Fruit fly (Drosophila melanogaster) whole organism, embryonic: ENCODE results near the gene CG9302.

ENCODE experiments used
- ATbp ChIP-seq: fragments of 200-800 bp; sonication (Bioruptor generic); optimal IDR thresholded peaks from 2 replicates; lab custom pipeline; 2017; ENCODE audit warnings: missing biosample characterization, mild to moderate bottlenecking, missing genetic modification characterization, missing genetic modification reagents
- Atf-2 ChIP-seq: fragments of 200-800 bp; sonication (Bioruptor generic); optimal IDR thresholded peaks from 2 replicates; lab custom pipeline; 2016; ENCODE audit warnings: missing biosample characterization, missing genetic modification characterization
- B-H2 ChIP-seq: fragments of 200-800 bp; sonication (Bioruptor generic); optimal IDR thresholded peaks from 2 replicates; lab custom pipeline; 2018; ENCODE audit warnings: missing biosample characterization, mild to moderate bottlenecking, missing genetic modification characterization
- Bdp1 ChIP-seq: fragments of 200-800 bp; sonication (Bioruptor generic); optimal IDR thresholded peaks from 3 replicates; lab custom pipeline; 2016; ENCODE audit warnings: missing biosample characterization, missing genetic modification characterization
- Bteb2 ChIP-seq: fragments of 200-800 bp; sonication (Bioruptor generic); optimal IDR thresholded peaks from 2 replicates; lab custom pipeline; 2016; ENCODE audit warnings: missing biosample characterization, missing genetic modification characterization
- CG10543 ChIP-seq: fragments of 200-800 bp; sonication (Bioruptor generic); optimal IDR thresholded peaks from 3 replicates; lab custom pipeline; 2017; ENCODE audit warnings: missing biosample characterization, mild to moderate bottlenecking, missing genetic modification characterization, moderate library complexity
- CG10654 ChIP-seq: fragments of 200-800 bp; sonication (Bioruptor generic); optimal IDR thresholded peaks from 2 replicates; lab custom pipeline; 2016; ENCODE audit warnings: missing biosample characterization, missing genetic modification characterization
- CG11093 ChIP-seq: fragments of 200-800 bp; sonication (Bioruptor generic); IDR thresholded peaks from 3 replicates; pipeline ENCODE4 v1.3.6; 2022; ENCODE audit warnings: missing biosample characterization, missing genetic modification characterization
- CG11247 ChIP-seq: fragments of 200-800 bp; sonication (Bioruptor generic); IDR thresholded peaks from 2 replicates; pipeline ENCODE4 v1.3.6; 2022; ENCODE audit warnings: missing biosample characterization, missing genetic modification characterization
- CG11560 ChIP-seq: fragments of 200-800 bp; sonication (Bioruptor generic); IDR thresholded peaks from 3 replicates; pipeline ENCODE4 v1.3.6; 2022; ENCODE audit warnings: missing biosample characterization, missing genetic modification characterization
- CG13424 ChIP-seq: fragments of 200-800 bp; sonication (Bioruptor generic); optimal IDR thresholded peaks from 2 replicates; lab custom pipeline; 2019; ENCODE audit warnings: missing biosample characterization, mild to moderate bottlenecking, missing genetic modification characterization, moderate library complexity
- CG1529 ChIP-seq: fragments of 200-800 bp; sonication (Bioruptor generic); optimal IDR thresholded peaks from 3 replicates; lab custom pipeline; 2018; ENCODE audit warnings: missing biosample characterization, missing genetic modification characterization
- CG18262 ChIP-seq: fragments of 200-800 bp; optimal IDR thresholded peaks from 3 replicates; lab custom pipeline; 2019; ENCODE audit warnings: missing biosample characterization, mild to moderate bottlenecking, missing genetic modification characterization, moderate library complexity
- CG2875 ChIP-seq: fragments of 200-800 bp; sonication (Bioruptor generic); optimal IDR thresholded peaks from 2 replicates; lab custom pipeline; 2017; ENCODE audit warnings: missing biosample characterization, mild to moderate bottlenecking, missing genetic modification characterization, missing genetic modification reagents
- CG30431 ChIP-seq: fragments of 200-800 bp; sonication (Bioruptor generic); optimal IDR thresholded peaks from 2 replicates; lab custom pipeline; 2017; ENCODE audit warnings: missing biosample characterization, missing genetic modification characterization
- CG31388 ChIP-seq: fragments of 200-800 bp; sonication (Bioruptor generic); optimal IDR thresholded peaks from 2 replicates; lab custom pipeline; 2016; ENCODE audit warnings: missing biosample characterization, missing genetic modification characterization
- CG6689 ChIP-seq: fragments of 200-800 bp; sonication (Bioruptor generic); IDR thresholded peaks from 2 replicates; pipeline ENCODE4 v1.3.6; 2022; ENCODE audit warnings: missing biosample characterization, missing genetic modification characterization
- CG6813 ChIP-seq: fragments of 200-800 bp; sonication (Bioruptor generic); optimal IDR thresholded peaks from 2 replicates; lab custom pipeline; 2017; ENCODE audit warnings: missing biosample characterization, missing genetic modification characterization, mild to moderate bottlenecking, moderate library complexity, missing genetic modification reagents
- CG7987 ChIP-seq: fragments of 200-800 bp; sonication (Bioruptor generic); optimal IDR thresholded peaks from 2 replicates; lab custom pipeline; 2018; ENCODE audit warnings: missing biosample characterization, mild to moderate bottlenecking, missing genetic modification characterization, moderate library complexity
- CG9727 ChIP-seq: fragments of 200-800 bp; sonication (Bioruptor generic); optimal IDR thresholded peaks from 3 replicates; lab custom pipeline; 2017; ENCODE audit warnings: missing biosample characterization, mild to moderate bottlenecking, missing genetic modification characterization
- CkIIα-i1 ChIP-seq: fragments of 200-800 bp; sonication (Bioruptor generic); IDR thresholded peaks from 2 replicates; pipeline ENCODE4 v1.3.6; 2022; ENCODE audit warnings: missing biosample characterization, missing genetic modification characterization
- D19B ChIP-seq: fragments of 200-800 bp; sonication (Bioruptor generic); optimal IDR thresholded peaks from 2 replicates; lab custom pipeline; 2017; ENCODE audit warnings: missing biosample characterization, mild to moderate bottlenecking, missing genetic modification characterization
- Lhr ChIP-seq: fragments of 200-800 bp; sonication (Bioruptor generic); optimal IDR thresholded peaks from 3 replicates; lab custom pipeline; 2017; ENCODE audit warnings: mild to moderate bottlenecking, missing biosample characterization, missing genetic modification reagents, missing genetic modification characterization
- MESR4 ChIP-seq: fragments of 200-800 bp; sonication (Bioruptor generic); optimal IDR thresholded peaks from 2 replicates; lab custom pipeline; 2018; ENCODE audit warnings: missing biosample characterization, mild to moderate bottlenecking, missing genetic modification characterization, moderate library complexity
- Med ChIP-seq: fragments of 200-800 bp; sonication (Bioruptor generic); peaks from one replicate; lab custom pipeline; 2016; ENCODE audit warnings: missing biosample characterization, missing genetic modification characterization, mild to moderate bottlenecking, inconsistent platforms, moderate library complexity
- Meics ChIP-seq: fragments of 200-800 bp; sonication (Bioruptor generic); optimal IDR thresholded peaks from 2 replicates; lab custom pipeline; 2017; ENCODE audit warnings: missing biosample characterization, mild to moderate bottlenecking, missing genetic modification characterization
- Nf-YB ChIP-seq: fragments of 200-800 bp; sonication (Bioruptor generic); optimal IDR thresholded peaks from 3 replicates; lab custom pipeline; 2019; ENCODE audit warnings: missing biosample characterization, mild to moderate bottlenecking, missing genetic modification characterization, moderate library complexity
- NfI ChIP-seq: fragments of 200-800 bp; sonication (Bioruptor generic); optimal IDR thresholded peaks from 3 replicates; lab custom pipeline; 2018; ENCODE audit warnings: missing biosample characterization, mild to moderate bottlenecking, missing genetic modification characterization, moderate library complexity
- Spps ChIP-seq: fragments of 200-800 bp; sonication (Bioruptor generic); optimal IDR thresholded peaks from 2 replicates; lab custom pipeline; 2018; ENCODE audit warnings: missing biosample characterization, mild to moderate bottlenecking, missing genetic modification characterization
- ap ChIP-seq: fragments of 200-800 bp; sonication (Bioruptor generic); IDR thresholded peaks from 2 replicates; pipeline ENCODE4 v1.3.6; 2022; ENCODE audit warnings: missing biosample characterization, missing genetic modification characterization
- bcd ChIP-seq: fragments of 200-800 bp; sonication (Bioruptor generic); optimal IDR thresholded peaks from 2 replicates; lab custom pipeline; 2017; ENCODE audit warnings: missing biosample characterization, mild to moderate bottlenecking, missing genetic modification characterization
- cato ChIP-seq: fragments of 200-800 bp; sonication (Bioruptor generic); optimal IDR thresholded peaks from 2 replicates; lab custom pipeline; 2016; ENCODE audit warnings: missing biosample characterization, missing genetic modification characterization, borderline replicate concordance
- chinmo ChIP-seq: fragments of 200-800 bp; sonication (Bioruptor generic); IDR thresholded peaks from 4 replicates; pipeline ENCODE4 v1.3.6; 2022; ENCODE audit warnings: missing biosample characterization, missing genetic modification characterization; ENCODE audit not compliant: partially characterized antibody
- chm ChIP-seq: fragments of 200-800 bp; sonication (Bioruptor generic); IDR thresholded peaks from 2 replicates; pipeline ENCODE4 v1.3.6; 2022; ENCODE audit warnings: missing biosample characterization, missing genetic modification characterization
- crc ChIP-seq: fragments of 200-800 bp; sonication (Bioruptor generic); optimal IDR thresholded peaks from 2 replicates; lab custom pipeline; 2016; ENCODE audit warnings: missing biosample characterization, missing genetic modification characterization
- esg ChIP-seq: fragments of 200-800 bp; sonication (Bioruptor generic); conservative IDR thresholded peaks from 2 replicates; pipeline ENCODE4 v1.3.6; 2022; ENCODE audit warnings: missing biosample characterization, missing genetic modification characterization
- gce ChIP-seq: fragments of 200-800 bp; sonication (Bioruptor generic); IDR thresholded peaks from 3 replicates; pipeline ENCODE4 v1.3.6; 2022; ENCODE audit warnings: missing biosample characterization, missing genetic modification characterization
- mam ChIP-seq: fragments of 200-800 bp; sonication (Bioruptor generic); optimal IDR thresholded peaks from 3 replicates; lab custom pipeline; 2016; ENCODE audit warnings: missing biosample characterization, missing genetic modification characterization
- nmo ChIP-seq: fragments of 200-800 bp; sonication (Bioruptor generic); optimal IDR thresholded peaks from 2 replicates; lab custom pipeline; 2018; ENCODE audit warnings: missing biosample characterization, mild to moderate bottlenecking, missing genetic modification characterization, moderate library complexity
- otp ChIP-seq: fragments of 200-800 bp; sonication (Bioruptor generic); IDR thresholded peaks from 3 replicates; pipeline ENCODE4, ENCODE4 v1.3.6; 2022; ENCODE audit warnings: missing biosample characterization, missing genetic modification characterization
- pho ChIP-seq: fragments of 200-800 bp; sonication (Bioruptor generic); optimal IDR thresholded peaks from 2 replicates; lab custom pipeline; 2016; ENCODE audit warnings: missing biosample characterization, missing genetic modification characterization
- phol ChIP-seq: fragments of 200-800 bp; sonication (Bioruptor generic); optimal IDR thresholded peaks from 3 replicates; lab custom pipeline; 2018; ENCODE audit warnings: missing biosample characterization, mild to moderate bottlenecking, missing genetic modification characterization, moderate library complexity
- pros ChIP-seq: fragments of 200-800 bp; sonication (Bioruptor generic); optimal IDR thresholded peaks from 3 replicates; lab custom pipeline; 2019; ENCODE audit warnings: missing biosample characterization, mild to moderate bottlenecking, missing genetic modification characterization, moderate library complexity
- ranshi ChIP-seq: fragments of 200-800 bp; sonication (Bioruptor generic); IDR thresholded peaks from 2 replicates; pipeline ENCODE4 v1.3.6; 2022; ENCODE audit warnings: missing biosample characterization, missing genetic modification characterization
- rib ChIP-seq: fragments of 200-800 bp; sonication (Bioruptor generic); IDR thresholded peaks from 2 replicates; pipeline ENCODE4 v1.3.6; 2022; ENCODE audit warnings: missing biosample characterization, missing genetic modification characterization
- row ChIP-seq: fragments of 200-800 bp; sonication (Bioruptor generic); IDR thresholded peaks from 3 replicates; pipeline ENCODE4 v1.3.6; 2022; ENCODE audit warnings: missing biosample characterization, missing genetic modification characterization
- salm ChIP-seq: fragments of 200-800 bp; sonication (Bioruptor generic); optimal IDR thresholded peaks from 2 replicates; lab custom pipeline; 2018; ENCODE audit warnings: missing biosample characterization, mild to moderate bottlenecking, missing genetic modification characterization
- seq ChIP-seq: fragments of 200-800 bp; sonication (Bioruptor generic); IDR thresholded peaks from 2 replicates; pipeline ENCODE4 v1.3.6; 2022; ENCODE audit warnings: missing biosample characterization, missing genetic modification characterization
- ttk ChIP-seq: fragments of 200-800 bp; sonication (Bioruptor generic); IDR thresholded peaks from 2 replicates; pipeline ENCODE4 v2.1.2; 2022; ENCODE audit warnings: missing biosample characterization, missing genetic modification characterization
- zf30C ChIP-seq: fragments of 200-800 bp; sonication (Bioruptor generic); optimal IDR thresholded peaks from 3 replicates; lab custom pipeline; 2018; ENCODE audit warnings: missing biosample characterization, mild to moderate bottlenecking, missing genetic modification characterization
- zfh2 ChIP-seq: fragments of 200-800 bp; sonication (Bioruptor generic); optimal IDR thresholded peaks from 2 replicates; lab custom pipeline; 2016; ENCODE audit warnings: missing biosample characterization, missing genetic modification characterization

The CG9302 gene

dm6 chr2L:13368940-13369339 lies 9.4 kb downstream of the CG9302 start, which contains the start of gene CG31855 (continued):
- TF ChIP-seq salm (tag; lab: Kevin White, UChicago): peak; percentile 36
- peak; percentile 47 for TF ChIP-seq cato (GFP tag; lab: Kevin White, UChicago)
- no peak for TF ChIP-seq CkIIα-i1 (GFP tag; lab: Robert Waterston, UW)
- TF ChIP-seq Atf-2: peak; percentile 54
- peak; percentile 12 for TF ChIP-seq Lhr (GFP tag; lab: Kevin White, UChicago)
- TF ChIP-seq nmo (GFP tag; lab: Kevin White, UChicago): peak; percentile 62
- peak; percentile 56 for TF ChIP-seq CG6813
- peak; percentile 56 for TF ChIP-seq CG1529
- peak; percentile 69 for TF ChIP-seq CG13424
- TF ChIP-seq otp (GFP tag; lab: Robert Waterston, UW): peak; percentile 53; the same call in 1 of the 3 replicates
- TF ChIP-seq CG30431 (GFP tag; lab: Kevin White, UChicago): peak; percentile 28
- TF ChIP-seq Nf-YB (GFP tag; lab: Kevin White, UChicago): peak; percentile 38
- peak; percentile 60 for TF ChIP-seq ap
- no peak for TF ChIP-seq zf30C (GFP tag; lab: Kevin White, UChicago)
- TF ChIP-seq Med (GFP tag; lab: Kevin White, UChicago): peak; percentile 95
- peak; percentile 74 for TF ChIP-seq pho (GFP tag; lab: Kevin White, UChicago)
- peak; percentile 86 for TF ChIP-seq CG10543
- TF ChIP-seq rib: peak; percentile 80
- TF ChIP-seq MESR4 (GFP tag; lab: Kevin White, UChicago): peak; percentile 75
- TF ChIP-seq NfI: peak; percentile 91
- TF ChIP-seq CG9727 (GFP tag; lab: Kevin White, UChicago): peak; percentile 72
- peak; percentile 70 for TF ChIP-seq phol (tag; lab: Kevin White, UChicago)
- TF ChIP-seq CG11247 (GFP tag; lab: Robert Waterston, UW): peak; percentile 85
- peak; percentile 83 for TF ChIP-seq mam (GFP tag; lab: Kevin White, UChicago)
- peak; percentile 35; the same call in 1 of the 3 replicates for TF ChIP-seq gce (GFP tag; lab: Robert Waterston, UW)
- peak; percentile 47 for TF ChIP-seq CG2875 (GFP tag; lab: Kevin White, UChicago)
- TF ChIP-seq Spps (tag; lab: Kevin White, UChicago): peak; percentile 43
- peak; percentile 50; the same call in 1 of the 2 replicates for TF ChIP-seq seq (GFP tag; lab: Robert Waterston, UW)
- TF ChIP-seq Bteb2 (GFP tag; lab: Kevin White, UChicago): peak; percentile 80
- peak; percentile 94 for TF ChIP-seq B-H2 (GFP tag; lab: Kevin White, UChicago)
- TF ChIP-seq ranshi: peak; percentile 80
- TF ChIP-seq bcd (GFP tag; lab: Kevin White, UChicago): peak; percentile 75
- peak; percentile 61 for TF ChIP-seq ATbp
- peak; percentile 80 for TF ChIP-seq zfh2
- peak; percentile 95 for TF ChIP-seq row (GFP tag; lab: Robert Waterston, UW)
- peak; percentile 79 for TF ChIP-seq CG7987
- no peak for TF ChIP-seq pros
- peak; percentile 63 for TF ChIP-seq CG6689
- TF ChIP-seq ttk (GFP tag; lab: Robert Waterston, UW): peak; percentile 69
- TF ChIP-seq CG11093 (GFP tag; lab: Robert Waterston, UW): peak; percentile 65; the same call in 1 of the 3 replicates
- TF ChIP-seq CG11560 (tag; lab: Robert Waterston, UW): no peak
- TF ChIP-seq CG31388: peak; percentile 67
- TF ChIP-seq esg (GFP tag; lab: Robert Waterston, UW): peak; percentile 52
- peak; percentile 88 for TF ChIP-seq Bdp1 (GFP tag; lab: Kevin White, UChicago)
- TF ChIP-seq chinmo (GFP tag; lab: Robert Waterston, UW): no peak
- TF ChIP-seq CG10654 (GFP tag; lab: Kevin White, UChicago): peak; percentile 76
- peak; percentile 77 for TF ChIP-seq CG18262
- peak; percentile 54 for TF ChIP-seq D19B (GFP tag; lab: Kevin White, UChicago)
- TF ChIP-seq chm (GFP tag; lab: Robert Waterston, UW): peak; percentile 83
- peak; percentile 16 for TF ChIP-seq crc
- TF ChIP-seq Meics: peak; percentile 83
